Fruit fly (Drosophila melanogaster) Kc167 (cell line): ENCODE data around the gene Gad1.

Source experiments
- Myc ChIP-seq: fragments of >200 bp; optimal IDR thresholded peaks from 2 replicates; lab custom pipeline; 2017; ENCODE audit warnings: missing external identifiers
- Sin3A ChIP-seq: fragments of >200 bp; optimal IDR thresholded peaks from 2 replicates; lab custom pipeline; 2018; ENCODE audit warnings: missing external identifiers
- h ChIP-seq: fragments of >200 bp; optimal IDR thresholded peaks from 3 replicates; lab custom pipeline; 2018; ENCODE audit warnings: missing external identifiers
- insv ChIP-seq: fragments of >200 bp; optimal IDR thresholded peaks from 3 replicates; lab custom pipeline; 2018; ENCODE audit warnings: missing external identifiers
- psq ChIP-seq: fragments of >200 bp; optimal IDR thresholded peaks from 2 replicates; lab custom pipeline; 2017; ENCODE audit warnings: missing external identifiers
- ttk ChIP-seq: sonication (Bioruptor generic); optimal IDR thresholded peaks from 2 replicates; lab custom pipeline; 2017; ENCODE audit warnings: missing external identifiers

Gene Gad1

dm6 chr3L:4088694-4089190 is at the start of gene Gad1:
Gad1 (minus strand) TSS chr3L:4088744.
- no peak for TF ChIP-seq ttk (lab: Kevin White, UChicago)
- no peak for TF ChIP-seq h (lab: Kevin White, UChicago)
- TF ChIP-seq Myc (lab: Kevin White, UChicago), result no peak
- no peak for TF ChIP-seq insv (lab: Kevin White, UChicago)
- TF ChIP-seq Sin3A, result no peak
- TF ChIP-seq psq (lab: Kevin White, UChicago), result no peak

DNA sequence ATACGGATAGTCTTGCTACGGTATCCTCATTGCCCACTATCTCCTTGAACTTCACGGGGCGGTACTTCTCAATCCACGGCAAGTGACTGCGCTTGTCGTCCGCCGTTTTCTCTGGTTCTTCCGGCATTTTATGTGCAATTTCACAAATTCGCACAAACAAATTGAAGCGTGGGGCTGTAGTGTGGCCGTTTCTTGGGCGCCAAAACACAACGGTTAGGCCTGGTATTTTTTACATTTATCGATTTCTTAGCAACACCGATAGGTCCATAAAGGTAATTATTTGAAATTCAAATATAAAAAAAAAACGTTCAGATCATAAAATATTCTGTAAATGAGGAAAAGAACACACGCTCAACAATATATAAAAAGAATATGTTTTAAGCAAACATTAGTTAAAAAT is 47.3 kb upstream of the Gad1 start, which contains the start of gene RfC4:
Gene RfC4, minus strand, starts transcription at position 182 of the 400 bp plus-strand sequence.
- no peak for TF ChIP-seq psq (lab: Kevin White, UChicago)

- TF ChIP-seq psq (lab: Kevin White, UChicago), result no peak
- TF ChIP-seq Myc (lab: Kevin White, UChicago), result no peak
- TF ChIP-seq ttk (lab: Kevin White, UChicago), result no peak
- TF ChIP-seq Sin3A, result no peak
- TF ChIP-seq insv (lab: Kevin White, UChicago), result no peak
- no peak for TF ChIP-seq h (lab: Kevin White, UChicago)
Observed at dm6 chr3L:4133724-4134678, 45.5 kb upstream of the Gad1 start, which contains the start of gene ens. ens (minus strand) TSS chr3L:4134550.

- TF ChIP-seq ttk (lab: Kevin White, UChicago), result no peak
- TF ChIP-seq psq (lab: Kevin White, UChicago), result no peak
- TF ChIP-seq h (lab: Kevin White, UChicago), result no peak
- no peak for TF ChIP-seq insv (lab: Kevin White, UChicago)
- no peak for TF ChIP-seq Myc (lab: Kevin White, UChicago)
- no peak for TF ChIP-seq Sin3A
Observed at dm6 chr3L:4132585-4132984, 44.0 kb upstream of the Gad1 start.

dm6 chr3L:4130743-4131142 is 42.2 kb upstream of the Gad1 start:
- TF ChIP-seq h (lab: Kevin White, UChicago) (no peak), Sin3A (no peak), ttk (lab: Kevin White, UChicago) (no peak), psq (lab: Kevin White, UChicago) (no peak)

dm6 chr3L:4128579-4128978 is 40.0 kb upstream of the Gad1 start:
- TF ChIP-seq Myc (lab: Kevin White, UChicago) (no peak), h (lab: Kevin White, UChicago) (no peak), ttk (lab: Kevin White, UChicago) (no peak)

DNA sequence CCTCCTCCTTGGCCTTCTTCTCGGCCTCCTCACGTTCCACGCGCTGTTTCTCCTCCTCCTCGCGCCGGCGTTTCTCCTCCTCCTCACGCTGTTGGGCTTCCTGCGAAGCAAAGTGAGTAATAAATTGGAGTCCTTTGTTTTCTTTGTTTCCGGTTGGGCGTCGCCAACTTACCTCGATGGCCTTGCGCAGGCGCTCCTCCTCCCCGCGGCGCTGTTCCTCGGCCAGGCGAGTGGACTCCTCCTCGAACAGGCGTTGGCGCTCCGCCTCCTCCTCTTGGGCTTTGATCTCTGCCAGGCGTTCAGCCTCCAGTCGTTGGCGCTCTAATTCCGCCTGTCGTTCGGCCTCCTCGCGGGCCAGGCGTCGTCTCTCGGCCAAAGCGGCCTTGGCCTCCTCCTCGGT is 37.2 kb upstream of the Gad1 start:
- TF ChIP-seq ttk (lab: Kevin White, UChicago), result no peak
- no peak for TF ChIP-seq insv (lab: Kevin White, UChicago)
- no peak for TF ChIP-seq Sin3A
- no peak for TF ChIP-seq Myc (lab: Kevin White, UChicago)
- no peak for TF ChIP-seq h (lab: Kevin White, UChicago)
- TF ChIP-seq psq (lab: Kevin White, UChicago), result no peak

DNA sequence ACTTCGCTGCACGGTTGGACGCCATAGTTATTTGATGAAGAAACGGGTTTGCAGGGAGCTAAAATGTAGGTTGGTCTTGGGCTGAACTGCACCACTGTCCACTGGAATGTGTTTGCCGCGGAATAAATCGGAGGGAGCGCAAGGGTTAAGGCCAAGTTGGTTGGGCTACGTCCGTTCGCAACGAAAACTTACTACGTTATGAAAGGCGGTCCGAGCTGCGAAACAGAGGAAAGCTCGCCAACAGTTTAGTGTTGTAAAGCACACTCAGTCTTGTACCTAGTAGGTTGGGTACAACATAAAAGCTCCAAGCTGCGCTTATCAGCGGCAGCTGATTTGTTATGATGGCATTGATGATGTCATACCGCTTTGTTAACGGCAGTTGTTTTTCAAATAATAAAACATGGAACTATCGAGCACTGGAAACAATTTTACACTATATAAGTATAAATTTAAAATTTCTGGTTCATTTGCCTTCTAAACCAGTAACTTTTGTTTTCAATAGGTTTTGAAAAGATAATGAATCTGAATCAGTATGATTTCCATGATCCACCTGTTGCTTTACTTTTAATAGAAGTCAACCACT is 33.7 kb upstream of the Gad1 start, which contains the start of gene Chd64:
Gene Chd64, minus strand, starts transcription at position 204 of the 583 bp plus-strand sequence.
- TF ChIP-seq psq (lab: Kevin White, UChicago) (no peak), h (lab: Kevin White, UChicago) (no peak), Sin3A (no peak), Myc (lab: Kevin White, UChicago) (no peak), ttk (lab: Kevin White, UChicago) (no peak), insv (lab: Kevin White, UChicago) (no peak)

- TF ChIP-seq Sin3A, result no peak
- TF ChIP-seq psq (lab: Kevin White, UChicago), result no peak
- no peak for TF ChIP-seq insv (lab: Kevin White, UChicago)
Observed at dm6 chr3L:4121589-4121988, 33.0 kb upstream of the Gad1 start.

DNA sequence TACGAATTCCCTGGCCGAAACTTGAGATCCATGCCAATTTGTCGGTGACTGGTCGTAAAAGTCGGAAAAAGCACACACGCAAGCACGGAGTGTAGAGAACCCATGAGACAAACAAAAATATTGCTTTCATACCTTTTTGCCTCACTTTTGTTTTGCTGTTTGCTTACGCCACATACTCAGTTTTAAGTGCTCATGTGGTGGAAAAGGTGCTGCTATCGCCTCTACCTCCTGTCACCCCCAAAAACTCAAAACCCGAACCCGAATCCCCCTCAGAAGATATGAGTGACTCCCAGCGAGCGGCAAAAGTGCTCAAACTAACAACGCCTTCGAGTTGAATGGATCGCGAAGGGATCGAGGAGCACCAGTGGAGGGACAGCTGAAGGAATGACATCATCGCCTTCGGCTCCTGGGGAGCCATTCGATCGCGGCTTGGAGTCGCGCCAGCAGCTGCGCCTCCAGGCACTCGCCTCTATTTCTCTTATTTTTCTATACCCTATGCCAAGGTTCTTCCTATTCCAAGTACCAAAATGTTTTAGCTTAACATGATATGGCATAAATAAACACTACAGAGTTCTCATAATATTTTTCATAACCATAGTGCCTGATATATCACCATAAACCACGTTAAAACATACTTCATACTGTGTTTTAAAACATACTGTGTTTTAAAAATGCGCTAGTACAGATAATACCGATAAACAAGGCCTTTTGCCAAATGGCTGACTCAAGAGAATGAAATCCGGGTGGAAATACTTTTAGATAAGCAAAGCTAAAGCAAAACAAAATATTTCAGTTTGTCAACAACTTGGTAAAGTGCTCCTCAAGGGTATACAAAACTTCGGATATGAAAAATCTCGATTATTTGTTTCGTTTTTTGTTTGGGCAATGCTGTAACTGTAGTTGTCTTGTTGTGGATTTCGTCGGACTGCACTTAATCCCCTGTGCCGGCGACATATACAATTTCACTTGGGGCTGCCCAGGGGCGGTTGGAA is 32.1 kb upstream of the Gad1 start:
- TF ChIP-seq h (lab: Kevin White, UChicago) (no peak), ttk (lab: Kevin White, UChicago) (peak; percentile 16)

DNA sequence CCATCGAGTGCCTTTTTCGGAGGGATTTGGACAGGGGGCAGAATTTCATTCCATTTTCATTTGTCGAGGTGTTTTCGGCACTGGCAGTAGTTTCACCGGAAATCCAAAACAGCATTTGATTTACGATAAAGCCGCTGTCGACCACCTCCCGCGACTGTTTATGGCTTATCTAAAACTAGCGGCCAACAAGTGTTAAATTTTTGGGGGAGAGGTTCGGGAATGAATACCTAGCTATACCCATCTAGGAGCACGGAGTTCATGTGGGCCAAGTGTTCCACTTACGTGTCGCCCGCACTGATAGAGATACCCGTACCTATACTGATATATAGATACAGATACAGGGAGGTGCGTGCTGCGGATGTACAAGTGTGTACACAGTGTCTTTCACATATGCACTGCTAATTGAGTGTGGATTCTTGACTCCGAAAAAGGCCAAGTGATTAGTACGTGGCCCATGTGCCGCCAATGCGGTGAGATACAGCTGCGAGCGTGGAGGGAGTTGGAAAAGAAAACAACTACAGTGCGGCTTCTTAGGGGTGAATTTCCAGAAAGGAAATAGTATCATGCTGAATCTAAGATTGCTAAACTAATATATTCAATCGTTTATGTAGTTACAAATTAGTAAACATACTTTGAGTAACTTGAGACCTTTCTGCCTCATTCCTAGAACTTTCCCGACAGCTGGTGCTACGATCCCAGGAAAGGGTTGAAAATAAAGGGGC is 31.3 kb upstream of the Gad1 start:
- TF ChIP-seq h (lab: Kevin White, UChicago), result no peak
- TF ChIP-seq Myc (lab: Kevin White, UChicago), result no peak
- no peak for TF ChIP-seq insv (lab: Kevin White, UChicago)
- no peak for TF ChIP-seq psq (lab: Kevin White, UChicago)
- no peak for TF ChIP-seq ttk (lab: Kevin White, UChicago)
- TF ChIP-seq Sin3A, result no peak
